Fruit fly (Drosophila melanogaster) whole organism, wandering third instar larva: ENCODE data around the gene Trim9.

ENCODE experiments used
- Abd-B ChIP-seq: fragments of >200 bp; optimal IDR thresholded peaks from 2 replicates; lab custom pipeline; 2017; ENCODE audit warnings: missing biosample characterization, missing genetic modification characterization
- CG9705 ChIP-seq: fragments of 200-800 bp; sonication (Bioruptor generic); optimal IDR thresholded peaks from 2 replicates; lab custom pipeline; 2018; ENCODE audit warnings: missing biosample characterization, mild to moderate bottlenecking, missing genetic modification characterization
- Dfd ChIP-seq: fragments of >200 bp; optimal IDR thresholded peaks from 2 replicates; lab custom pipeline; 2017; ENCODE audit warnings: missing biosample characterization, missing genetic modification characterization
- Dif ChIP-seq: fragments of 200-275, 200-300 bp; sonication (Bioruptor generic); optimal IDR thresholded peaks from 2 replicates; lab custom pipeline; 2018; ENCODE audit warnings: missing biosample characterization, missing genetic modification characterization; ENCODE audit not compliant: partially characterized antibody
- HLH106 ChIP-seq: fragments of 200-800 bp; optimal IDR thresholded peaks from 3 replicates; lab custom pipeline; 2019; ENCODE audit warnings: missing biosample characterization, mild to moderate bottlenecking, missing genetic modification characterization, moderate library complexity
- Hr78 ChIP-seq: fragments of >200 bp; optimal IDR thresholded peaks from 2 replicates; lab custom pipeline; 2017; ENCODE audit warnings: missing biosample characterization, missing genetic modification characterization
- Myc ChIP-seq: fragments of >200 bp; optimal IDR thresholded peaks from 2 replicates; lab custom pipeline; 2017
- N ChIP-seq: fragments of >200 bp; optimal IDR thresholded peaks from 2 replicates; lab custom pipeline; 2018; ENCODE audit warnings: missing biosample characterization, missing external identifiers, missing genetic modification characterization
- br ChIP-seq: fragments of 200-800 bp; sonication (Bioruptor generic); optimal IDR thresholded peaks from 2 replicates; lab custom pipeline; 2016; ENCODE audit warnings: missing biosample characterization, missing genetic modification characterization
- brk ChIP-seq: fragments of 200-800 bp; sonication (Bioruptor generic); optimal IDR thresholded peaks from 2 replicates; lab custom pipeline; 2016; ENCODE audit warnings: missing biosample characterization, mild to moderate bottlenecking, missing genetic modification characterization
- pan ChIP-seq: fragments of >200 bp; optimal IDR thresholded peaks from 2 replicates; lab custom pipeline; 2017
- psq ChIP-seq: fragments of 200-800 bp; sonication (Bioruptor generic); optimal IDR thresholded peaks from 3 replicates; lab custom pipeline; 2017; ENCODE audit warnings: missing biosample characterization, mild to moderate bottlenecking, missing genetic modification characterization, moderate library complexity
- tai ChIP-seq: sonication (Bioruptor generic); optimal IDR thresholded peaks from 2 replicates; lab custom pipeline; 2016; ENCODE audit warnings: missing biosample characterization, missing genetic modification characterization
- usp ChIP-seq: fragments of >200 bp; optimal IDR thresholded peaks from 2 replicates; lab custom pipeline; 2017; ENCODE audit warnings: missing biosample characterization, missing genetic modification characterization

- TF ChIP-seq psq (GFP tag; lab: Kevin White, UChicago) = no peak
- no peak for TF ChIP-seq N (GFP tag; lab: Kevin White, UChicago)
- TF ChIP-seq Dfd (GFP tag; lab: Kevin White, UChicago) = no peak
- no peak for TF ChIP-seq Hr78 (GFP tag; lab: Kevin White, UChicago)
- no peak for TF ChIP-seq brk (GFP tag; lab: Kevin White, UChicago)
- no peak for TF ChIP-seq usp
- TF ChIP-seq Myc (lab: Kevin White, UChicago) = no peak
- no peak for TF ChIP-seq pan (lab: Kevin White, UChicago)
- TF ChIP-seq Dif (GFP tag; lab: Kevin White, UChicago) = no peak
- no peak for TF ChIP-seq tai
- no peak for TF ChIP-seq Abd-B (GFP tag; lab: Kevin White, UChicago)
- no peak for TF ChIP-seq br (GFP tag; lab: Kevin White, UChicago)
- TF ChIP-seq CG9705 (GFP tag; lab: Kevin White, UChicago) = no peak
- TF ChIP-seq HLH106 (tag; lab: Kevin White, UChicago) = no peak
Measured at dm6 chr2L:10497106-10497800, 47.4 kb upstream of the Trim9 start.
